Worm (Caenorhabditis elegans) whole organism, L4 larva: ENCODE results near the gene clec-186.
"Not testable (repeated sequence)": the region's sequence is repeated elsewhere in the genome, so short reads cannot be mapped to it uniquely, and the experiment has no call there.

ENCODE experiments used
- D1046.2 ChIP-seq: fragments of 200-800 bp; sonication (Bioruptor generic); IDR thresholded peaks from 2 replicates; pipeline ENCODE4 v1.3.6; 2022; ENCODE audit warnings: missing genetic modification characterization, missing compliant biosample characterization
- F37D6.2 ChIP-seq: sonication (generic microtip); optimal IDR thresholded peaks from 2 replicates; lab custom pipeline; 2016; ENCODE audit warnings: mild to moderate bottlenecking, missing genetic modification characterization, missing compliant biosample characterization
- R02D3.7 ChIP-seq: fragments of 150-350 bp; sonication (generic microtip); optimal IDR thresholded peaks from 3 replicates; lab custom pipeline; 2014; ENCODE audit warnings: missing biosample characterization, missing genetic modification characterization
- Y105C5A.15 ChIP-seq: fragments of 200-800 bp; sonication (Bioruptor generic); IDR thresholded peaks from 2 replicates; pipeline ENCODE4 v1.3.6; 2022; ENCODE audit warnings: missing genetic modification characterization, missing compliant biosample characterization
- Y5F2A.4 ChIP-seq: fragments of 200-800 bp; sonication (Bioruptor generic); optimal IDR thresholded peaks from 2 replicates; lab custom pipeline; 2018; ENCODE audit warnings: mild to moderate bottlenecking, missing genetic modification characterization, missing compliant biosample characterization
- aha-1 ChIP-seq: fragments of 150-350 bp; peaks from one replicate; lab custom pipeline; 2014; ENCODE audit warnings: missing biosample characterization, missing genetic modification characterization
- ceh-20 ChIP-seq: fragments of 200-800 bp; sonication (Bioruptor generic); IDR thresholded peaks from 2 replicates; pipeline ENCODE4 v1.3.6; 2022; ENCODE audit warnings: missing genetic modification reagents, missing genetic modification characterization, missing compliant biosample characterization
- ceh-44 ChIP-seq: fragments of 200-800 bp; sonication (Bioruptor generic); IDR thresholded peaks from 2 replicates; pipeline ENCODE4 v1.3.6; 2022; ENCODE audit warnings: missing genetic modification reagents, missing genetic modification characterization, missing compliant biosample characterization
- ceh-62 ChIP-seq: sonication (generic microtip); optimal IDR thresholded peaks from 2 replicates; lab custom pipeline; 2017; ENCODE audit warnings: missing biosample characterization, missing genetic modification characterization
- ces-1 ChIP-seq: fragments of 150-350 bp; sonication (generic microtip); optimal IDR thresholded peaks from 4 replicates; lab custom pipeline; 2014; ENCODE audit warnings: missing biosample characterization, missing genetic modification reagents, missing genetic modification characterization
- daf-16 ChIP-seq, 3 experiments: sonication (generic microtip); optimal IDR thresholded peaks; 2 replicates each; lab custom pipeline; 2016 to 2017; ENCODE audit warnings: missing genetic modification characterization in 3 of 3, missing genetic modification reagents in 3 of 3, mild to moderate bottlenecking in 2 of 3, missing compliant biosample characterization in 2 of 3, missing biosample characterization in 1 of 3, moderate library complexity in 1 of 3
- daf-8 ChIP-seq: fragments of 200-800 bp; sonication (Bioruptor generic); IDR thresholded peaks from 2 replicates; pipeline ENCODE4 v1.3.6; 2022; ENCODE audit warnings: missing genetic modification characterization, missing compliant biosample characterization
- dmd-6 ChIP-seq: fragments of 200-800 bp; sonication (Bioruptor generic); IDR thresholded peaks from 2 replicates; pipeline ENCODE4 v1.3.6; 2022; ENCODE audit warnings: missing genetic modification reagents, missing genetic modification characterization, missing compliant biosample characterization
- dmd-9 ChIP-seq: fragments of 200-800 bp; sonication (Bioruptor generic); IDR thresholded peaks from 2 replicates; pipeline ENCODE4 v1.3.6; 2022; ENCODE audit warnings: missing genetic modification reagents, missing genetic modification characterization, missing compliant biosample characterization
- duxl-1 ChIP-seq: sonication (generic microtip); optimal IDR thresholded peaks from 2 replicates; lab custom pipeline; 2016; ENCODE audit warnings: mild to moderate bottlenecking, missing genetic modification characterization, moderate library complexity, missing compliant biosample characterization; ENCODE audit not compliant: poor library complexity
- dve-1 ChIP-seq: sonication (generic microtip); optimal IDR thresholded peaks from 2 replicates; lab custom pipeline; 2017; ENCODE audit warnings: antibody characterized with exemption, mild to moderate bottlenecking, missing genetic modification characterization, missing compliant biosample characterization; ENCODE audit not compliant: insufficient read depth
- hlh-30 ChIP-seq: sonication (generic microtip); optimal IDR thresholded peaks from 2 replicates; lab custom pipeline; 2017; ENCODE audit warnings: antibody characterized with exemption, mild to moderate bottlenecking, missing genetic modification characterization, missing compliant biosample characterization; ENCODE audit not compliant: insufficient read depth
- hmg-1.1 ChIP-seq: fragments of 200-800 bp; sonication (Bioruptor generic); IDR thresholded peaks from 2 replicates; pipeline ENCODE4 v1.3.6; 2022; ENCODE audit warnings: missing genetic modification reagents, missing genetic modification characterization, missing compliant biosample characterization
- lin-13 ChIP-seq: fragments of 150-350 bp; optimal IDR thresholded peaks from 2 replicates; lab custom pipeline; 2014; ENCODE audit warnings: missing biosample characterization, missing genetic modification reagents, missing genetic modification characterization
- lin-38 ChIP-seq: fragments of 200-800 bp; sonication (Bioruptor generic); IDR thresholded peaks from 2 replicates; pipeline ENCODE4 v1.3.6; 2022; ENCODE audit warnings: missing genetic modification reagents, missing genetic modification characterization, missing compliant biosample characterization
- lin-39 ChIP-seq: fragments of 150-350 bp; optimal IDR thresholded peaks from 2 replicates; lab custom pipeline; 2014; ENCODE audit warnings: missing biosample characterization, missing genetic modification reagents, missing genetic modification characterization
- lir-3 ChIP-seq: sonication (generic microtip); optimal IDR thresholded peaks from 2 replicates; lab custom pipeline; 2016; ENCODE audit warnings: mild to moderate bottlenecking, missing genetic modification characterization, missing compliant biosample characterization
- lsy-2 ChIP-seq, 2 experiments: fragments of 150-350 bp in 1 of 2; sonication (generic microtip) in 1 of 2; optimal IDR thresholded peaks; 2 replicates each; lab custom pipeline; 2014 to 2017; ENCODE audit warnings: missing biosample characterization in 2 of 2, missing genetic modification characterization in 2 of 2
- madf-5 ChIP-seq, 2 experiments: fragments of 200-800 bp; sonication (Bioruptor generic); IDR thresholded peaks; 2 replicates each; pipeline ENCODE4 v1.3.6; 2022; ENCODE audit warnings: missing compliant biosample characterization in 2 of 2, missing genetic modification characterization in 2 of 2
- mep-1 ChIP-seq: fragments of 150-350 bp; sonication (generic microtip); optimal IDR thresholded peaks from 3 replicates; lab custom pipeline; 2014; ENCODE audit warnings: missing biosample characterization, missing genetic modification characterization
- mes-2 ChIP-seq: sonication (generic microtip); optimal IDR thresholded peaks from 2 replicates; lab custom pipeline; 2016; ENCODE audit warnings: missing genotype, mild to moderate bottlenecking, missing genetic modification characterization, missing compliant biosample characterization; ENCODE audit not compliant: poor library complexity, severe bottlenecking
- nhr-102 ChIP-seq: sonication (generic microtip); optimal IDR thresholded peaks from 2 replicates; lab custom pipeline; 2016; ENCODE audit warnings: mild to moderate bottlenecking, missing genetic modification characterization, moderate library complexity, missing compliant biosample characterization
- nhr-11 ChIP-seq: fragments of 150-350 bp; optimal IDR thresholded peaks from 2 replicates; lab custom pipeline; 2014; ENCODE audit warnings: missing biosample characterization, missing genetic modification characterization
- nhr-25 ChIP-seq: sonication (generic microtip); optimal IDR thresholded peaks from 2 replicates; lab custom pipeline; 2017; ENCODE audit warnings: missing genetic modification characterization, mild to moderate bottlenecking, missing compliant biosample characterization, antibody characterized with exemption, moderate library complexity, borderline replicate concordance; ENCODE audit not compliant: insufficient read depth
- nhr-28 ChIP-seq: fragments of 150-350 bp; optimal IDR thresholded peaks from 2 replicates; lab custom pipeline; 2014; ENCODE audit warnings: missing biosample characterization, missing genetic modification characterization
- nhr-42 ChIP-seq: fragments of 200-800 bp; sonication (Bioruptor generic); IDR thresholded peaks from 2 replicates; pipeline ENCODE4 v1.3.6; 2022; ENCODE audit warnings: missing genetic modification characterization, missing compliant biosample characterization
- nhr-76 ChIP-seq: fragments of 150-350 bp; optimal IDR thresholded peaks from 2 replicates; lab custom pipeline; 2014; ENCODE audit warnings: missing biosample characterization, missing genetic modification characterization
- pqm-1 ChIP-seq: sonication (generic microtip); optimal IDR thresholded peaks from 2 replicates; lab custom pipeline; 2017; ENCODE audit warnings: missing biosample characterization, missing genetic modification characterization
- sdz-12 ChIP-seq: fragments of 200-800 bp; sonication (Bioruptor generic); optimal IDR thresholded peaks from 2 replicates; lab custom pipeline; 2018; ENCODE audit warnings: mild to moderate bottlenecking, missing genetic modification characterization, missing compliant biosample characterization
- set-16 ChIP-seq: fragments of 200-800 bp; sonication (Bioruptor generic); IDR thresholded peaks from 2 replicates; pipeline ENCODE4 v1.3.6; 2022; ENCODE audit warnings: missing genetic modification reagents, missing genetic modification characterization, missing compliant biosample characterization
- skn-1 ChIP-seq: fragments of 150-350 bp; optimal IDR thresholded peaks from 2 replicates; lab custom pipeline; 2014; ENCODE audit warnings: missing biosample characterization, missing genetic modification characterization
- snpc-4 ChIP-seq: fragments of 150-350 bp; optimal IDR thresholded peaks from 2 replicates; lab custom pipeline; 2014; ENCODE audit warnings: missing biosample characterization, missing genetic modification characterization
- tra-1 ChIP-seq: fragments of 200-800 bp; sonication (Bioruptor generic); IDR thresholded peaks from 2 replicates; pipeline ENCODE4 v1.3.6; 2022; ENCODE audit warnings: missing genetic modification reagents, missing genetic modification characterization, missing compliant biosample characterization
- unc-62 ChIP-seq, 3 experiments: fragments of 150-350 bp in 1 of 3; sonication (generic microtip); optimal IDR thresholded peaks in 2 of 3; peaks in 1 of 3; 1 replicate in 1 of 3; 2 replicates in 2 of 3; lab custom pipeline; 2014 to 2017; ENCODE audit warnings: missing biosample characterization in 3 of 3, missing genetic modification characterization in 3 of 3, missing genetic modification reagents in 3 of 3, missing genotype in 1 of 3
- zag-1 ChIP-seq: fragments of 150-350 bp; optimal IDR thresholded peaks from 2 replicates; lab custom pipeline; 2014; ENCODE audit warnings: missing biosample characterization, missing genetic modification characterization
- zfp-2 ChIP-seq: sonication (generic microtip); optimal IDR thresholded peaks from 2 replicates; lab custom pipeline; 2016; ENCODE audit warnings: mild to moderate bottlenecking, missing genetic modification characterization, missing compliant biosample characterization
- zfp-3 ChIP-seq: fragments of 200-800 bp; sonication (Bioruptor generic); conservative IDR thresholded peaks from 2 replicates; pipeline ENCODE4 v1.3.6; 2022; ENCODE audit warnings: missing genetic modification reagents, missing genetic modification characterization, missing compliant biosample characterization
- zip-11 ChIP-seq: fragments of 200-800 bp; sonication (Bioruptor generic); IDR thresholded peaks from 2 replicates; pipeline ENCODE4 v1.3.6; 2022; ENCODE audit warnings: missing genetic modification characterization, missing compliant biosample characterization

Gene clec-186

ce11 chrIV:12871445-12871947 lies 5.6 kb downstream of the clec-186 start, which contains the start of gene clec-187:
Gene clec-187 (minus strand): TSS chrIV:12871495.
- no peak for TF ChIP-seq zfp-3
- peak; percentile 58 for TF ChIP-seq aha-1 (tag; lab: Kevin White, UChicago)
- TF ChIP-seq daf-16 (GFP tag; optimal IDR thresholded peaks at IDR 0.05; lab: Kevin White, UChicago) = no peak
- TF ChIP-seq daf-16 (tag; optimal IDR thresholded peaks at IDR 0.05; lab: Kevin White, UChicago) = peak; percentile 46
- TF ChIP-seq nhr-76 = no peak
- TF ChIP-seq dve-1 (tag; lab: Kevin White, UChicago) = peak; percentile 5

- TF ChIP-seq daf-8; ceh-44 (GFP tag; lab: Robert Waterston, UW); ces-1: not testable (repeated sequence)
Measured at ce11 chrIV:12875260-12875659, 9.4 kb downstream of the clec-186 start, which contains the start of gene ZK896.1. Gene ZK896.1 (minus strand): TSS chrIV:12875360.

DNA sequence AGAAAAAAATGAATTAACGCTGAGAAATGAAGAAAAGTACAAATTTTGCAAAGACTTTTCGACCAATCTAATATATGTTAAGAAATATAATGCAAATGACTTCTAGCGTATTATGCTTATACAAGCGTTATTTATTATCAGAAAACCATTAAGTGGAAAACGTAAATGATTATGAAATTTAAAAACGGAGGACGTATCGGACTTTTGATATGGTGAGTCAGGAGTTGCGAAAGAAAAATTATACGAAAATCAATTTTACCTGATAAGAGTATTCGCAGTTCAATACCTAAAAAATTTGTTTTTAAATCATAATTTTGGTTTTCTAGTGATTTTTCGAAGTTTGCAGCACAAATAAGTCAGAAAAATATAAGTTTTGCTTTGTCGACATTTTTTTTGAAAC lies 10.6 kb downstream of the clec-186 start:
- TF ChIP-seq nhr-25 (tag; lab: Kevin White, UChicago) (no peak), pqm-1 (tag; lab: Kevin White, UChicago) (peak; percentile 64), dmd-6 (GFP tag; lab: Robert Waterston, UW) (peak; percentile 32; the same call in 1 of the 2 replicates), aha-1 (tag; lab: Kevin White, UChicago) (peak; percentile 12), daf-16 (GFP tag; optimal IDR thresholded peaks at IDR 0.05; lab: Kevin White, UChicago) (no peak), daf-16 (tag; optimal IDR thresholded peaks at IDR 0.05; lab: Kevin White, UChicago) (peak; percentile 46), nhr-28 (tag; lab: Kevin White, UChicago) (peak; percentile 24)

DNA sequence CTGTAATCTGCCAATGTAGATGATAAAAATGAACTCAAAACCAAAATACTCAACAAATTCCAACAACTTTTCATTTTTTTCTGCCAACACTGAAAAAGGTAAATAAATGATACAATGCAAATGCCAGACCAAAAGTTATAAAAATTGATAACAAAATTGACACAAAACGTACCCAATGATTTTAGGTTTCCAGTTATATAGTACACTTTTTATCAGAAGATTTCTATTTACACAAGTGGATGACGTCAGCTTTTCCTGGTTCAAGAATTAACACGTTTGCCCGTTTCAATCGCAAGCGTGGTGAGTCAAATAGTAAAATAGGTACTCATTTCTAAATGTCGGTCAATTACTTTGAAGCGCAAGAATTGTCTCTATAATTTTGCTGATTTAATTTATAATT lies 13.6 kb downstream of the clec-186 start, which contains the start of gene ZK896.5:
ZK896.5 (minus strand) TSS at position 89 of the 400 bp plus-strand sequence.
- TF ChIP-seq dmd-6 (GFP tag; lab: Robert Waterston, UW) = peak; percentile 90
- TF ChIP-seq ceh-62 (tag; lab: Kevin White, UChicago) = no peak
- TF ChIP-seq aha-1 (tag; lab: Kevin White, UChicago) = peak; percentile 44
- no peak for TF ChIP-seq nhr-102 (tag; lab: Kevin White, UChicago)
- TF ChIP-seq mep-1 (tag; lab: Kevin White, UChicago) = no peak
- TF ChIP-seq nhr-11 (tag; lab: Kevin White, UChicago) = no peak
- no peak for TF ChIP-seq zfp-2
- TF ChIP-seq ceh-44 (GFP tag; lab: Robert Waterston, UW) = no peak
- no peak for TF ChIP-seq snpc-4
- no peak for TF ChIP-seq zag-1 (tag; lab: Kevin White, UChicago)
- TF ChIP-seq Y105C5A.15 (GFP tag; lab: Robert Waterston, UW) = no peak
- TF ChIP-seq Y5F2A.4 (GFP tag; lab: Kevin White, UChicago) = no peak
- no peak for TF ChIP-seq lin-13 (GFP tag; lab: Kevin White, UChicago)
- peak in 1 of 2 experiments; percentile 9 for TF ChIP-seq unc-62 (GFP tag; optimal IDR thresholded peaks at IDR 0.05 in 1 of 2; lab: Kevin White, UChicago)
- TF ChIP-seq unc-62 (tag; optimal IDR thresholded peaks at IDR 0.05; lab: Kevin White, UChicago) = no peak
- no peak for TF ChIP-seq R02D3.7
- peak; percentile 13 for TF ChIP-seq nhr-28 (tag; lab: Kevin White, UChicago)
- no peak for TF ChIP-seq lin-38 (GFP tag; lab: Robert Waterston, UW)
- TF ChIP-seq dmd-9 = no peak
- TF ChIP-seq lin-39 (tag; lab: Kevin White, UChicago) = no peak
- no peak for TF ChIP-seq set-16 (GFP tag; lab: Robert Waterston, UW)
- TF ChIP-seq ceh-20 (GFP tag; lab: Robert Waterston, UW) = no peak
- TF ChIP-seq lir-3 (tag; lab: Kevin White, UChicago) = no peak
- no peak for TF ChIP-seq duxl-1 (tag; lab: Kevin White, UChicago)
- no peak for TF ChIP-seq hlh-30
- TF ChIP-seq hmg-1.1 (GFP tag; lab: Robert Waterston, UW) = no peak
- no peak for TF ChIP-seq tra-1 (GFP tag; lab: Robert Waterston, UW)
- no peak for TF ChIP-seq F37D6.2 (tag; lab: Kevin White, UChicago)
- no peak for TF ChIP-seq madf-5 (GFP tag; IDR thresholded peaks at IDR 0.05; lab: Robert Waterston, UW)
- no peak for TF ChIP-seq mes-2 (tag; lab: Kevin White, UChicago)
- TF ChIP-seq skn-1 (tag; lab: Kevin White, UChicago) = no peak
- TF ChIP-seq nhr-42 (GFP tag; lab: Robert Waterston, UW) = no peak
- no peak for TF ChIP-seq daf-16 (GFP tag; optimal IDR thresholded peaks at IDR 0.05; lab: Kevin White, UChicago)
- peak; percentile 65 for TF ChIP-seq daf-16 (tag; optimal IDR thresholded peaks at IDR 0.05; lab: Kevin White, UChicago)
- no peak for TF ChIP-seq D1046.2
- no peak for TF ChIP-seq sdz-12 (GFP tag; lab: Kevin White, UChicago)
- no peak for TF ChIP-seq lsy-2 (tag; optimal IDR thresholded peaks at IDR 0.05; lab: Kevin White, UChicago)
- TF ChIP-seq zip-11 (GFP tag; lab: Robert Waterston, UW) = no peak
